ENCODE assay signal across 2 fruit fly cellular contexts in genomic region chr2L:19572496-19573317, dm6.
TF ChIP-seq lines count a peak whose summit lies in the region.

No protein-coding gene starts in this region.

TF ChIP-seq in whole organism, embryonic, 481 proteins besides CTCF, POLR2A, EP300 and RAD21 (continued from another document and continues in another):
- TF ChIP-seq twi (tag; optimal IDR thresholded peaks at IDR 0.05; lab: Kevin White, UChicago) = peak; percentile 66
- TF ChIP-seq gcm2 (GFP tag; optimal IDR thresholded peaks at IDR 0.05; lab: Kevin White, UChicago) = no peak
- TF ChIP-seq unc-4 (GFP tag; IDR thresholded peaks at IDR 0.05; lab: Robert Waterston, UW; ENCODE audit: partially characterized antibody) = no peak
- no peak for TF ChIP-seq hb (GFP tag; IDR thresholded peaks at IDR 0.05; lab: Robert Waterston, UW; ENCODE audit: partially characterized antibody)
- peak; percentile 2 for TF ChIP-seq CG9437 (GFP tag; optimal IDR thresholded peaks at IDR 0.05; lab: Kevin White, UChicago)
- TF ChIP-seq HmgZ (tag; optimal IDR thresholded peaks at IDR 0.05; lab: Kevin White, UChicago) = peak; percentile 43
- no peak for TF ChIP-seq CG1832 (GFP tag; optimal IDR thresholded peaks at IDR 0.05; lab: Kevin White, UChicago)
- TF ChIP-seq inv (GFP tag; IDR thresholded peaks at IDR 0.05; lab: Robert Waterston, UW; ENCODE audit: partially characterized antibody) = no peak
- peak; percentile 65 for TF ChIP-seq CG8924 (tag; optimal IDR thresholded peaks at IDR 0.05; lab: Kevin White, UChicago)
- TF ChIP-seq CG14441 (GFP tag; IDR thresholded peaks at IDR 0.05; lab: Robert Waterston, UW) = peak; percentile 66
- TF ChIP-seq gt (GFP tag; IDR thresholded peaks at IDR 0.05; lab: Robert Waterston, UW) = no peak
- TF ChIP-seq Dp (GFP tag; optimal IDR thresholded peaks at IDR 0.05; lab: Kevin White, UChicago) = no peak
- no peak for TF ChIP-seq CG31388 (GFP tag; optimal IDR thresholded peaks at IDR 0.05; lab: Kevin White, UChicago)
- TF ChIP-seq NK7.1 (GFP tag; optimal IDR thresholded peaks at IDR 0.05; lab: Kevin White, UChicago) = peak; percentile 46
- TF ChIP-seq ab (GFP tag; optimal IDR thresholded peaks at IDR 0.05; lab: Kevin White, UChicago) = no peak
- TF ChIP-seq bbx (GFP tag; IDR thresholded peaks at IDR 0.05; lab: Robert Waterston, UW; ENCODE audit: partially characterized antibody) = no peak
- TF ChIP-seq Awh (GFP tag; IDR thresholded peaks at IDR 0.05; lab: Robert Waterston, UW) = no peak
- peak; percentile 63 for TF ChIP-seq Camta (GFP tag; optimal IDR thresholded peaks at IDR 0.05; lab: Kevin White, UChicago)
- TF ChIP-seq CG9727 (GFP tag; optimal IDR thresholded peaks at IDR 0.05; lab: Kevin White, UChicago) = peak; percentile 72
- peak; percentile 53 for TF ChIP-seq CG8388 (GFP tag; optimal IDR thresholded peaks at IDR 0.05; lab: Kevin White, UChicago)
- peak; percentile 20 for TF ChIP-seq tup (GFP tag; optimal IDR thresholded peaks at IDR 0.05; lab: Kevin White, UChicago)
- no peak for TF ChIP-seq sim (GFP tag; IDR thresholded peaks at IDR 0.05; lab: Robert Waterston, UW)
- TF ChIP-seq CG13624 (GFP tag; optimal IDR thresholded peaks at IDR 0.05; lab: Kevin White, UChicago) = no peak
- TF ChIP-seq CG13894 (tag; optimal IDR thresholded peaks at IDR 0.05; lab: Kevin White, UChicago) = peak; percentile 79
- TF ChIP-seq org-1 (GFP tag; optimal IDR thresholded peaks at IDR 0.05; lab: Kevin White, UChicago) = peak; percentile 61
- no peak for TF ChIP-seq CG4328 (GFP tag; optimal IDR thresholded peaks at IDR 0.05; lab: Kevin White, UChicago)
- TF ChIP-seq Ssrp (tag; optimal IDR thresholded peaks at IDR 0.05; lab: Kevin White, UChicago) = peak; percentile 56
- TF ChIP-seq MBD-R2 (GFP tag; IDR thresholded peaks at IDR 0.05; lab: Robert Waterston, UW) = peak; percentile 46; the same call in 1 of the 2 replicates
- peak; percentile 45 for TF ChIP-seq sug (tag; optimal IDR thresholded peaks at IDR 0.05; lab: Kevin White, UChicago)
- TF ChIP-seq mld (GFP tag; IDR thresholded peaks at IDR 0.05; lab: Robert Waterston, UW; ENCODE audit: partially characterized antibody) = 0 out of 3 replicates have a peak, but pooled peaks have one; percentile 54
- peak; percentile 37 for TF ChIP-seq Dad (GFP tag; optimal IDR thresholded peaks at IDR 0.05; lab: Kevin White, UChicago)
- peak; percentile 81 for TF ChIP-seq lab (GFP tag; optimal IDR thresholded peaks at IDR 0.05; lab: Kevin White, UChicago)
- 0 out of 3 replicates have a peak, but pooled peaks have one; percentile 15 for TF ChIP-seq CG2199 (GFP tag; IDR thresholded peaks at IDR 0.05; lab: Robert Waterston, UW)
- TF ChIP-seq sr (GFP tag; IDR thresholded peaks at IDR 0.05; lab: Robert Waterston, UW) = no peak
- TF ChIP-seq chm (GFP tag; IDR thresholded peaks at IDR 0.05; lab: Robert Waterston, UW) = peak; percentile 53; the same call in 1 of the 2 replicates
- TF ChIP-seq ara (GFP tag; IDR thresholded peaks at IDR 0.05; lab: Robert Waterston, UW) = peak; percentile 51; the same call in 1 of the 2 replicates
- peak; percentile 73 for TF ChIP-seq Med (GFP tag; lab: Kevin White, UChicago)
- 0 out of 3 replicates have a peak, but pooled peaks have one; percentile 33 for TF ChIP-seq HLH4C (GFP tag; IDR thresholded peaks at IDR 0.05; lab: Robert Waterston, UW; ENCODE audit: partially characterized antibody)
- TF ChIP-seq btn (GFP tag; optimal IDR thresholded peaks at IDR 0.05; lab: Kevin White, UChicago) = no peak
- TF ChIP-seq Trl (optimal IDR thresholded peaks at IDR 0.05; lab: Kevin White, UChicago) = peak; percentile 86 to 94
- peak; percentile 55 for TF ChIP-seq Trl (GFP tag; optimal IDR thresholded peaks at IDR 0.05; lab: Kevin White, UChicago)
- TF ChIP-seq Sin3A (optimal IDR thresholded peaks at IDR 0.05; lab: Kevin White, UChicago) = no peak
- TF ChIP-seq YL-1 (GFP tag; optimal IDR thresholded peaks at IDR 0.05; lab: Kevin White, UChicago) = no peak
- TF ChIP-seq bcd (GFP tag; optimal IDR thresholded peaks at IDR 0.05; lab: Kevin White, UChicago) = peak; percentile 63
- no peak for TF ChIP-seq usp (GFP tag; optimal IDR thresholded peaks at IDR 0.05; lab: Kevin White, UChicago)
- TF ChIP-seq Hey (tag; optimal IDR thresholded peaks at IDR 0.05; lab: Kevin White, UChicago) = no peak
- peak; percentile 62; the same call in 2 of the 3 replicates for TF ChIP-seq tgo (GFP tag; IDR thresholded peaks at IDR 0.05; lab: Robert Waterston, UW)
- TF ChIP-seq HLHmδ (GFP tag; optimal IDR thresholded peaks at IDR 0.05; lab: Kevin White, UChicago) = peak; percentile 63
- peak; percentile 72 for TF ChIP-seq CG13296 (GFP tag; optimal IDR thresholded peaks at IDR 0.05; lab: Kevin White, UChicago)
- no peak for TF ChIP-seq Scr (GFP tag; IDR thresholded peaks at IDR 0.05; lab: Robert Waterston, UW; ENCODE audit: partially characterized antibody)
- peak; percentile 52 for TF ChIP-seq nmo (GFP tag; optimal IDR thresholded peaks at IDR 0.05; lab: Kevin White, UChicago)
- TF ChIP-seq CG5953 (GFP tag; IDR thresholded peaks at IDR 0.05; lab: Robert Waterston, UW) = no peak; the same call in 1 of the 2 replicates
- peak; percentile 94 for TF ChIP-seq CG4360 (GFP tag; IDR thresholded peaks at IDR 0.05; lab: Robert Waterston, UW)
- peak; percentile 62 for TF ChIP-seq CG14014 (GFP tag; IDR thresholded peaks at IDR 0.05; lab: Robert Waterston, UW)
- peak; percentile 24 for TF ChIP-seq CG4820 (GFP tag; optimal IDR thresholded peaks at IDR 0.05; lab: Kevin White, UChicago)
- peak; percentile 53 for TF ChIP-seq CG7357 (GFP tag; IDR thresholded peaks at IDR 0.05; lab: Robert Waterston, UW)
- no peak for TF ChIP-seq CG6791 (GFP tag; IDR thresholded peaks at IDR 0.05; lab: Robert Waterston, UW; ENCODE audit: partially characterized antibody)
- no peak for TF ChIP-seq CG3838 (GFP tag; optimal IDR thresholded peaks at IDR 0.05; lab: Kevin White, UChicago)
- TF ChIP-seq Dbx (GFP tag; IDR thresholded peaks at IDR 0.05; lab: Robert Waterston, UW) = peak; percentile 74; the same call in 1 of the 3 replicates
- peak; percentile 68 for TF ChIP-seq CG12155 (GFP tag; optimal IDR thresholded peaks at IDR 0.05; lab: Kevin White, UChicago)
- TF ChIP-seq CG8944 (GFP tag; optimal IDR thresholded peaks at IDR 0.05; lab: Kevin White, UChicago) = no peak
- TF ChIP-seq CG34376 (GFP tag; optimal IDR thresholded peaks at IDR 0.05; lab: Kevin White, UChicago) = peak; percentile 73
- peak; percentile 85 for TF ChIP-seq CG2678 (tag; optimal IDR thresholded peaks at IDR 0.05; lab: Kevin White, UChicago)
- TF ChIP-seq mam (GFP tag; optimal IDR thresholded peaks at IDR 0.05; lab: Kevin White, UChicago) = peak; percentile 73

TF ChIP-seq in whole organism, prepupa, 60 proteins besides CTCF, POLR2A, EP300 and RAD21 (continued from another document):
- TF ChIP-seq CG10631 (GFP tag; optimal IDR thresholded peaks at IDR 0.05; lab: Kevin White, UChicago) (peak; percentile 93), fd85E (GFP tag; optimal IDR thresholded peaks at IDR 0.05; lab: Kevin White, UChicago) (peak; percentile 40), CG8632 (GFP tag; optimal IDR thresholded peaks at IDR 0.05; lab: Kevin White, UChicago) (peak; percentile 93), Eip75B (GFP tag; optimal IDR thresholded peaks at IDR 0.05; lab: Kevin White, UChicago) (peak; percentile 95), eg (GFP tag; IDR thresholded peaks at IDR 0.05; lab: Robert Waterston, UW) (peak; percentile 73), CG11902 (GFP tag; optimal IDR thresholded peaks at IDR 0.05; lab: Kevin White, UChicago) (peak; percentile 86), CG6854 (GFP tag; optimal IDR thresholded peaks at IDR 0.05; lab: Kevin White, UChicago) (peak; percentile 79), vri (GFP tag; optimal IDR thresholded peaks at IDR 0.05; lab: Kevin White, UChicago) (peak; percentile 89)
